Worm (Caenorhabditis elegans) whole organism, midembryonic: Measurements from ENCODE around the gene Y55F3BR.2.
A peak's percentile ranks its signal among the peaks of the same experiment; 100 is the strongest.

Source experiments
- T22C8.4 ChIP-seq: fragments of 200-800 bp; sonication (Bioruptor generic); IDR thresholded peaks from 2 replicates; pipeline ENCODE4 v1.3.6; 2022; ENCODE audit warnings: missing genetic modification characterization, missing compliant biosample characterization
- flt-1 ChIP-seq: fragments of 200-800 bp; sonication (Bioruptor generic); IDR thresholded peaks from 2 replicates; pipeline ENCODE4 v1.3.6; 2022; ENCODE audit warnings: missing genetic modification characterization, missing compliant biosample characterization
- med-1 ChIP-seq: sonication (generic microtip); optimal IDR thresholded peaks from 2 replicates; lab custom pipeline; 2017; ENCODE audit warnings: missing genetic modification characterization, mild to moderate bottlenecking, missing compliant biosample characterization, antibody characterized with exemption, missing genetic modification reagents; ENCODE audit not compliant: insufficient read depth

- TF ChIP-seq flt-1 (GFP tag; lab: Robert Waterston, UW), result peak; percentile 61; the same call in 1 of the 2 replicates
- TF ChIP-seq med-1, result no peak
- no peak for TF ChIP-seq T22C8.4 (GFP tag; lab: Robert Waterston, UW)
Measured at ce11 chrIV:884707-885394, 26.1 kb downstream of the Y55F3BR.2 start, which contains the start of gene mak-2.
